Worm (Caenorhabditis elegans): ENCODE measurements around the gene lron-7.

DNA sequence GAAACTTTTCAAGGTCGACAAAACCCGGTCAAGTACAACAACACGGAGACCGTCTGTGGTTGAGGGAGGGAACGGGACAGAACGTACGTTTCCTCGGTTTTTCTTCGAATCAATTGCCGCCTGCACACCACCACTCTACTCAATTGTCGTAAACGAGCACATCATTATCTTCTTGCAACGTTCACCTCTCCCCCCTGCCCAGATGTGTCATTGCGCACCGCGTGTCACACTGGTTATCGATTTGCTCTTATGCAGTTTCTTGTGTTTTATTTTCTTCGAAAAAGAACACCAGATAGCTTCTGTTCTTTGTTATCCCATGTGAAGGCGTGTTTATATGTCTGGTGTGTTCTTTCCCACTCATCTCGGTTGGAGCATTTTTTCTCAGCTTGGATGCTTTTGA, 2.4 kb upstream of the lron-7 start:
- no peak for TF ChIP-seq daf-12 (tag; optimal IDR thresholded peaks at IDR 0.05)
- no peak for TF ChIP-seq nhr-237 (tag; optimal IDR thresholded peaks at IDR 0.05)
- no peak for TF ChIP-seq ceh-9 (tag; optimal IDR thresholded peaks at IDR 0.05)
- no peak for TF ChIP-seq ceh-82 (tag; optimal IDR thresholded peaks at IDR 0.05)
- no peak for TF ChIP-seq skn-1 (tag; optimal IDR thresholded peaks at IDR 0.05)
- no peak for TF ChIP-seq snpc-4 (tag; optimal IDR thresholded peaks at IDR 0.05)
- TF ChIP-seq unc-62 (GFP tag; optimal IDR thresholded peaks at IDR 0.05): no peak
- TF ChIP-seq egl-27 (tag; optimal IDR thresholded peaks at IDR 0.05): no peak
- TF ChIP-seq fos-1 (tag; optimal IDR thresholded peaks at IDR 0.05): no peak
- no peak for TF ChIP-seq lsy-12 (tag; optimal IDR thresholded peaks at IDR 0.05)
- no peak for TF ChIP-seq ceh-16 (tag; optimal IDR thresholded peaks at IDR 0.05)
- no peak for TF ChIP-seq tbx-2 (tag; optimal IDR thresholded peaks at IDR 0.05)
- no peak for TF ChIP-seq elt-3 (tag; optimal IDR thresholded peaks at IDR 0.05)
